Fruit fly (Drosophila melanogaster): ENCODE results near the gene CG5880.

Gene CG5880

DNA sequence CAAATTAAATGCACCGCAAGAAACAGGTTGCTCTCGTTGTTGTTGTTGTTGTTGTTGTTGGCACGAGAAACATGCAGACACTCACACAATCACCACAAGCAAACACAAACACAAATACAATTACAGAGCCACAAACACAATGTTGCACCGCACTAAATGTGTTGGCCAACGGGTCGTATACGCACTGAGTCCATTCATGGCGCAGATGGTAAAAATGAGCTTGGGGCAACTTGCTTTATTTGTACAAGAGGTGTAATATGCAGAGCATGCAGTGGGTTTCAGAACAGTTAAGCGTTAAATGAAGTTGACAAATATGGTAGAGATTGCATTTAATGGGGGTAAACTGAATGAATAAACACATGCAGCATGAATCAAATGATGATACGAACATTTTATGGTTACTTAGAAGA lies 21.4 kb downstream of the CG5880 start (continued):
- TF ChIP-seq CG7372 (GFP tag; IDR thresholded peaks at IDR 0.05) = peak; percentile 41
- no peak for TF ChIP-seq CG7839 (tag; optimal IDR thresholded peaks at IDR 0.05)
- no peak for TF ChIP-seq Hr39 (optimal IDR thresholded peaks at IDR 0.05)
- 0 out of 3 replicates have a peak, but pooled peaks have one; percentile 50 for TF ChIP-seq zfh1 (GFP tag; IDR thresholded peaks at IDR 0.05)
- peak; percentile 40 for TF ChIP-seq gem (tag; optimal IDR thresholded peaks at IDR 0.05)
- TF ChIP-seq ab (GFP tag; optimal IDR thresholded peaks at IDR 0.05) = no peak
- TF ChIP-seq mld (GFP tag; IDR thresholded peaks at IDR 0.05; ENCODE audit: partially characterized antibody) = no peak
- no peak for TF ChIP-seq CG9817 (tag; optimal IDR thresholded peaks at IDR 0.05)
- peak; percentile 90 for TF ChIP-seq sens (GFP tag)
- TF ChIP-seq CG2712 (tag; optimal IDR thresholded peaks at IDR 0.05) = peak; percentile 19
- no peak for TF ChIP-seq corto (GFP tag; optimal IDR thresholded peaks at IDR 0.05)
- TF ChIP-seq Bteb2 (GFP tag; optimal IDR thresholded peaks at IDR 0.05) = no peak
- peak in 1 of 2 experiments; percentile 13 for TF ChIP-seq Hr51 (GFP tag; optimal IDR thresholded peaks at IDR 0.05)
- peak; percentile 11 for TF ChIP-seq CG7271 (tag; optimal IDR thresholded peaks at IDR 0.05)
- no peak for TF ChIP-seq CG9437 (GFP tag; optimal IDR thresholded peaks at IDR 0.05)
- TF ChIP-seq klu (GFP tag; IDR thresholded peaks at IDR 0.05) = no peak
- no peak for TF ChIP-seq NFAT (GFP tag; IDR thresholded peaks at IDR 0.05)
- no peak for TF ChIP-seq Oli (tag; optimal IDR thresholded peaks at IDR 0.05)
- TF ChIP-seq fru (optimal IDR thresholded peaks at IDR 0.05) = no peak
- TF ChIP-seq CG17359 (tag; optimal IDR thresholded peaks at IDR 0.05) = peak; percentile 61
- TF ChIP-seq Oaz (GFP tag; IDR thresholded peaks at IDR 0.05) = no peak
- peak in 1 of 2 experiments; percentile 17 for TF ChIP-seq dpn (GFP tag; optimal IDR thresholded peaks at IDR 0.05)
- TF ChIP-seq vfl (GFP tag; optimal IDR thresholded peaks at IDR 0.05) = no peak
- TF ChIP-seq CG18476 (GFP tag; optimal IDR thresholded peaks at IDR 0.05) = no peak
- no peak for TF ChIP-seq Side (GFP tag; optimal IDR thresholded peaks at IDR 0.05)
- no peak for TF ChIP-seq Vsx1 (GFP tag; optimal IDR thresholded peaks at IDR 0.05)
- TF ChIP-seq scrt (GFP tag; optimal IDR thresholded peaks at IDR 0.05) = no peak
- no peak for TF ChIP-seq CG30431 (GFP tag; optimal IDR thresholded peaks at IDR 0.05)
- TF ChIP-seq CG32532 (GFP tag; IDR thresholded peaks at IDR 0.05) = no peak
- TF ChIP-seq sc (optimal IDR thresholded peaks at IDR 0.05) = no peak
- peak; percentile 60 for TF ChIP-seq sc (GFP tag; optimal IDR thresholded peaks at IDR 0.05)
- no peak for TF ChIP-seq CG6791 (GFP tag; IDR thresholded peaks at IDR 0.05; ENCODE audit: partially characterized antibody)
- TF ChIP-seq CG11504 (tag; optimal IDR thresholded peaks at IDR 0.05) = peak; percentile 62
- TF ChIP-seq CTCF (GFP tag; optimal IDR thresholded peaks at IDR 0.05) = peak; percentile 9
- no peak for TF ChIP-seq CG16813 (GFP tag; IDR thresholded peaks at IDR 0.05; ENCODE audit: partially characterized antibody)
- TF ChIP-seq disco-r (GFP tag; optimal IDR thresholded peaks at IDR 0.05) = no peak
- no peak for TF ChIP-seq CG4730 (GFP tag; IDR thresholded peaks at IDR 0.05)
- TF ChIP-seq CG12104 (GFP tag; optimal IDR thresholded peaks at IDR 0.05) = no peak
- TF ChIP-seq pfk (GFP tag; optimal IDR thresholded peaks at IDR 0.05) = no peak
- TF ChIP-seq CG18764 (GFP tag; optimal IDR thresholded peaks at IDR 0.05) = peak; percentile 1
- TF ChIP-seq CG1602 (GFP tag; optimal IDR thresholded peaks at IDR 0.05) = peak; percentile 16
- TF ChIP-seq ac (GFP tag; optimal IDR thresholded peaks at IDR 0.05) = no peak
- peak; percentile 6 for TF ChIP-seq Camta (GFP tag; optimal IDR thresholded peaks at IDR 0.05)
- no peak for TF ChIP-seq Dp (GFP tag; optimal IDR thresholded peaks at IDR 0.05)
- TF ChIP-seq CG18599 (GFP tag; optimal IDR thresholded peaks at IDR 0.05) = peak; percentile 35
- TF ChIP-seq CG14014 (GFP tag; IDR thresholded peaks at IDR 0.05) = no peak
- TF ChIP-seq CG5180 (GFP tag; optimal IDR thresholded peaks at IDR 0.05) = peak; percentile 80
- TF ChIP-seq CG2116 (GFP tag; optimal IDR thresholded peaks at IDR 0.05) = peak; percentile 2
- TF ChIP-seq Hr3 (GFP tag; optimal IDR thresholded peaks at IDR 0.05) = no peak
- TF ChIP-seq tgo (GFP tag; IDR thresholded peaks at IDR 0.05) = no peak
- TF ChIP-seq ap (GFP tag; IDR thresholded peaks at IDR 0.05) = no peak
- TF ChIP-seq Mad (GFP tag; optimal IDR thresholded peaks at IDR 0.05) = no peak
- no peak for TF ChIP-seq CG13296 (GFP tag; optimal IDR thresholded peaks at IDR 0.05)

Data from whole organism, embryonic.